Worm (Caenorhabditis elegans) whole organism, L2 larva: ENCODE data around the gene drh-1.
"Not testable (repeated sequence)": the region's sequence is repeated elsewhere in the genome, so short reads cannot be mapped to it uniquely, and the experiment has no call there.

Experiments
- ZK546.5 ChIP-seq: sonication (generic microtip); optimal IDR thresholded peaks from 2 replicates; lab custom pipeline; 2017; ENCODE audit warnings: missing biosample characterization, missing genetic modification characterization
- ama-1 ChIP-seq: fragments of 150-350 bp; optimal IDR thresholded peaks from 2 replicates; lab custom pipeline; 2018; ENCODE audit warnings: inconsistent platforms
- crh-2 ChIP-seq: sonication (generic microtip); optimal IDR thresholded peaks from 2 replicates; lab custom pipeline; 2017; ENCODE audit warnings: missing biosample characterization, missing genetic modification characterization
- gmeb-1 ChIP-seq: fragments of 150-350 bp; optimal IDR thresholded peaks from 2 replicates; lab custom pipeline; 2014; ENCODE audit warnings: missing biosample characterization, missing genetic modification characterization
- nhr-23 ChIP-seq: fragments of 150-350 bp; optimal IDR thresholded peaks from 2 replicates; lab custom pipeline; 2014; ENCODE audit warnings: missing biosample characterization, missing genetic modification reagents, missing genetic modification characterization
- skn-1 ChIP-seq: sonication (generic microtip); optimal IDR thresholded peaks from 2 replicates; lab custom pipeline; 2017; ENCODE audit warnings: missing biosample characterization, missing genetic modification characterization
- unc-62 ChIP-seq: fragments of 150-350 bp; optimal IDR thresholded peaks from 2 replicates; lab custom pipeline; 2014; ENCODE audit warnings: missing biosample characterization, missing genetic modification reagents, missing genetic modification characterization

DNA sequence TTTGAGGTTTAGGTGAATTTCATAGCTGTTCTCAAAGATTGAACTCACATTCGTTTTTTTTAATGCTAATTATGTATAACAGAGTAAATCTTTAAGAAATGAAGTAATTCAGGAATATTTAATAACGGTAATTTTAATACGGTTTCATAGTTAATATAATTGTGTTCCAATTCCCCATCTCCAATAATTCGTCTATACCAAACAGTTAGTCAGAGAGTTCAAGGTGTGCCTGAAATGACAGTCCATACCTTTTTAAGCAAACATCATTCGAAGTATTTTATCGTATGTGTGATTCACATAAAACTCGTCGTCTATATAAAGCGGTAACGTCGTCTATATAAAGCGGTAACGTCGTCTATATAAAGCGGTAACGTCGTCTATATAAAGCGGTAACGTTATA, 14.4 kb downstream of the drh-1 start, which contains the start of gene nspb-5:
- not testable (repeated sequence) for TF ChIP-seq ama-1; crh-2; gmeb-1; ZK546.5 (tag; lab: Kevin White, UChicago); unc-62 (GFP tag; lab: Kevin White, UChicago); nhr-23 (tag; lab: Kevin White, UChicago); skn-1
